Worm (Caenorhabditis elegans) whole organism, young adult: ENCODE data around the gene ZK938.12.

ENCODE experiments used
- ama-1 ChIP-seq, 3 experiments: fragments of 150-350 bp in 1 of 3; sonication (generic microtip) in 2 of 3; optimal IDR thresholded peaks; 2 replicates each; lab custom pipeline; 2014 to 2018; ENCODE audit warnings: missing biosample characterization in 2 of 3, missing genetic modification characterization in 2 of 3, missing genetic modification reagents in 2 of 3
- egl-44 ChIP-seq: fragments of 200-800 bp; sonication (Bioruptor generic); IDR thresholded peaks from 2 replicates; pipeline ENCODE4 v1.3.6; 2022; ENCODE audit warnings: missing genetic modification reagents, missing genetic modification characterization, missing compliant biosample characterization
- egrh-3 ChIP-seq: fragments of 200-800 bp; sonication (Bioruptor generic); IDR thresholded peaks from 2 replicates; pipeline ENCODE4 v1.3.6; 2022; ENCODE audit warnings: missing genetic modification reagents, missing genetic modification characterization, missing compliant biosample characterization
- ets-4 ChIP-seq: fragments of 200-800 bp; sonication (Bioruptor generic); optimal IDR thresholded peaks from 2 replicates; lab custom pipeline; 2018; ENCODE audit warnings: mild to moderate bottlenecking, missing genetic modification characterization, missing compliant biosample characterization
- mcd-1 ChIP-seq: fragments of 200-800 bp; sonication (Bioruptor generic); IDR thresholded peaks from 2 replicates; pipeline ENCODE4 v1.3.6; 2022; ENCODE audit warnings: missing genetic modification reagents, missing genetic modification characterization, missing compliant biosample characterization
- mxl-1 ChIP-seq: sonication (generic microtip); optimal IDR thresholded peaks from 2 replicates; lab custom pipeline; 2016; ENCODE audit warnings: missing genetic modification characterization, missing compliant biosample characterization
- pha-4 ChIP-seq: fragments of 150-350 bp; sonication (generic microtip); optimal IDR thresholded peaks from 2 replicates; lab custom pipeline; 2014; ENCODE audit warnings: missing biosample characterization, missing genetic modification reagents, missing genetic modification characterization
- sdz-38 ChIP-seq: sonication (generic microtip); optimal IDR thresholded peaks from 2 replicates; lab custom pipeline; 2016; ENCODE audit warnings: missing genotype, missing genetic modification characterization, missing compliant biosample characterization
- unc-130 ChIP-seq: sonication (generic microtip); optimal IDR thresholded peaks from 2 replicates; lab custom pipeline; 2016; ENCODE audit warnings: missing genetic modification reagents, missing genetic modification characterization, missing compliant biosample characterization
- unc-62 ChIP-seq: fragments of 150-350 bp; optimal IDR thresholded peaks from 2 replicates; lab custom pipeline; 2014; ENCODE audit warnings: missing biosample characterization, missing genetic modification reagents, missing genetic modification characterization
- ztf-18 ChIP-seq: sonication (generic microtip); optimal IDR thresholded peaks from 2 replicates; lab custom pipeline; 2016; ENCODE audit warnings: missing genotype, mild to moderate bottlenecking, missing genetic modification characterization, missing compliant biosample characterization

ce11 chrII:9802642-9803041, 28.5 kb upstream of the ZK938.12 start, which contains the start of gene cyp-13A6:
- no peak for TF ChIP-seq unc-62
- no peak for TF ChIP-seq mcd-1 (GFP tag; lab: Robert Waterston, UW)
- no peak for TF ChIP-seq pha-4 (tag; lab: Kevin White, UChicago)
- no peak for TF ChIP-seq ztf-18 (tag; lab: Kevin White, UChicago)
- TF ChIP-seq ets-4 (GFP tag; lab: Kevin White, UChicago) = no peak
- TF ChIP-seq egl-44 (GFP tag; lab: Robert Waterston, UW) = no peak
- TF ChIP-seq unc-130 (GFP tag; lab: Kevin White, UChicago) = no peak
- no peak for TF ChIP-seq sdz-38 (tag; lab: Kevin White, UChicago)
- no peak for TF ChIP-seq egrh-3 (GFP tag; lab: Robert Waterston, UW)
- TF ChIP-seq mxl-1 (tag; lab: Kevin White, UChicago) = no peak
- TF ChIP-seq ama-1 (optimal IDR thresholded peaks at IDR 0.05; lab: Kevin White, UChicago) = no peak
- no peak for TF ChIP-seq ama-1 (GFP tag; optimal IDR thresholded peaks at IDR 0.05; lab: Kevin White, UChicago)
